Fruit fly (Drosophila melanogaster): ENCODE results near the gene CG2604.

The CG2604 gene

DNA sequence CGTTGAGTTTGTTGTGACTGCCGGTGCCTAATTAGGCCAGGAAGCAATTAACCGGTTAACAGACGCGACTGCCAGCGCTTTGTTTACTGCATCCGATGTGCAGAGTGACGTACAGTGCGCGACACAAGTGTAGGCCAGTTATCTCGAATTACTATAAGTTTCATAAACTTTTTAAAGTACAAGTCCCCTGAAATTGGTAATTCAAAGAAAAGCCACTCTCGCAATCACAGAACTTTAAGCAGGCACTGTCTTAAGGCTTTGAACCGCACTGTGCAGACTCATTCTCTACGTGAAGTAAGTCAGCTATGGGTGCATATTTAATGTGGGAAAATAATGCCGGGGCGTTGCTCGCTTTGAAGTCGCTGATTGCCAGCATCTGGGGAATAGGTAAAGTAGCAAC lies 13.7 kb downstream of the CG2604 start (continued):
- peak; percentile 46 for TF ChIP-seq Xbp1 (GFP tag; optimal IDR thresholded peaks at IDR 0.05)
- no peak for TF ChIP-seq Jarid2 (GFP tag; optimal IDR thresholded peaks at IDR 0.05)
- no peak for TF ChIP-seq Ets97D (GFP tag; optimal IDR thresholded peaks at IDR 0.05)
- no peak for TF ChIP-seq CG1792 (GFP tag; optimal IDR thresholded peaks at IDR 0.05)
- TF ChIP-seq CG5953 (GFP tag; IDR thresholded peaks at IDR 0.05): peak; percentile 44; the same call in 1 of the 2 replicates
- TF ChIP-seq CG8765 (GFP tag; IDR thresholded peaks at IDR 0.05): no peak
- no peak for TF ChIP-seq Dref (GFP tag; IDR thresholded peaks at IDR 0.05)
- TF ChIP-seq ftz-f1 (GFP tag; optimal IDR thresholded peaks at IDR 0.05): no peak
- no peak for TF ChIP-seq CG14014 (GFP tag; IDR thresholded peaks at IDR 0.05)
- no peak for TF ChIP-seq seq (GFP tag; IDR thresholded peaks at IDR 0.05)
- no peak for TF ChIP-seq p53 (GFP tag; optimal IDR thresholded peaks at IDR 0.05)
- TF ChIP-seq Dfd (GFP tag; optimal IDR thresholded peaks at IDR 0.05): no peak
- no peak for TF ChIP-seq CG15011 (GFP tag; optimal IDR thresholded peaks at IDR 0.05)
- TF ChIP-seq insv (GFP tag; optimal IDR thresholded peaks at IDR 0.05): no peak
- TF ChIP-seq Dad (GFP tag; optimal IDR thresholded peaks at IDR 0.05): no peak
- no peak for TF ChIP-seq klu (GFP tag; IDR thresholded peaks at IDR 0.05)
- TF ChIP-seq toy (GFP tag; IDR thresholded peaks at IDR 0.05): no peak
- TF ChIP-seq CG11456 (GFP tag; IDR thresholded peaks at IDR 0.05): no peak
- no peak for TF ChIP-seq CG2120 (GFP tag; optimal IDR thresholded peaks at IDR 0.05)
- no peak for TF ChIP-seq amos (GFP tag; IDR thresholded peaks at IDR 0.05; ENCODE audit: partially characterized antibody)
- peak; percentile 46; the same call in 1 of the 2 replicates for TF ChIP-seq Ada2b (GFP tag; IDR thresholded peaks at IDR 0.05)
- TF ChIP-seq CG10147 (GFP tag; optimal IDR thresholded peaks at IDR 0.05): no peak
- TF ChIP-seq vvl (GFP tag; IDR thresholded peaks at IDR 0.05): peak; percentile 72
- no peak for TF ChIP-seq CG9876 (GFP tag; optimal IDR thresholded peaks at IDR 0.05)
- no peak for TF ChIP-seq sim (GFP tag; IDR thresholded peaks at IDR 0.05)
- no peak for TF ChIP-seq nerfin-1 (tag; optimal IDR thresholded peaks at IDR 0.05)
- peak; percentile 7 for TF ChIP-seq CG15601 (tag; optimal IDR thresholded peaks at IDR 0.05)
- no peak for TF ChIP-seq CG6765 (GFP tag; optimal IDR thresholded peaks at IDR 0.05)
- TF ChIP-seq CG10431 (GFP tag; optimal IDR thresholded peaks at IDR 0.05): no peak
- TF ChIP-seq vnd (GFP tag; IDR thresholded peaks at IDR 0.05; ENCODE audit: partially characterized antibody): no peak
- TF ChIP-seq lab (GFP tag; optimal IDR thresholded peaks at IDR 0.05): no peak
- TF ChIP-seq CG2116 (GFP tag; optimal IDR thresholded peaks at IDR 0.05): no peak
- no peak for TF ChIP-seq CG10565 (GFP tag; optimal IDR thresholded peaks at IDR 0.05)
- no peak for TF ChIP-seq CG13894 (tag; optimal IDR thresholded peaks at IDR 0.05)
- TF ChIP-seq jing (GFP tag; optimal IDR thresholded peaks at IDR 0.05): peak; percentile 19
- no peak for TF ChIP-seq Dip2 (GFP tag; IDR thresholded peaks at IDR 0.05)
- peak; percentile 44 for TF ChIP-seq CG4820 (GFP tag; optimal IDR thresholded peaks at IDR 0.05)
- TF ChIP-seq Hr39 (optimal IDR thresholded peaks at IDR 0.05): no peak
- TF ChIP-seq pb (GFP tag; optimal IDR thresholded peaks at IDR 0.05): no peak
- no peak for TF ChIP-seq Atf3 (GFP tag; optimal IDR thresholded peaks at IDR 0.05)
- TF ChIP-seq Camta (GFP tag; optimal IDR thresholded peaks at IDR 0.05): peak; percentile 6
- TF ChIP-seq CG7928 (GFP tag; optimal IDR thresholded peaks at IDR 0.05): no peak
- TF ChIP-seq CG7839 (tag; optimal IDR thresholded peaks at IDR 0.05): peak; percentile 58
- TF ChIP-seq CG33557 (GFP tag; optimal IDR thresholded peaks at IDR 0.05): no peak
- TF ChIP-seq knrl (GFP tag; IDR thresholded peaks at IDR 0.05; ENCODE audit: partially characterized antibody): no peak
- no peak for TF ChIP-seq Nf-YC (tag; optimal IDR thresholded peaks at IDR 0.05)
- peak; percentile 87 for TF ChIP-seq sens (GFP tag)
- TF ChIP-seq CG17359 (tag; optimal IDR thresholded peaks at IDR 0.05): peak; percentile 66
- peak; percentile 65 for TF ChIP-seq CG11504 (tag; optimal IDR thresholded peaks at IDR 0.05)
- peak; percentile 12 for TF ChIP-seq Hsf (GFP tag; optimal IDR thresholded peaks at IDR 0.05)
- no peak for TF ChIP-seq Sry-β (GFP tag; optimal IDR thresholded peaks at IDR 0.05)
- peak; percentile 56 for TF ChIP-seq ttk (GFP tag; IDR thresholded peaks at IDR 0.05)
- TF ChIP-seq Poxn (GFP tag; IDR thresholded peaks at IDR 0.05): no peak
